Fruit fly (Drosophila melanogaster) whole organism: Measurements from ENCODE around the gene CG15021.

Source experiments
- CG8478 ChIP-seq: fragments of >200 bp; optimal IDR thresholded peaks from 2 replicates; lab custom pipeline; 2018; ENCODE audit warnings: inconsistent platforms
- EcR ChIP-seq, 2 experiments: fragments of >200 bp; optimal IDR thresholded peaks; 2 replicates each; lab custom pipeline; 2017; ENCODE audit warnings: missing biosample characterization in 2 of 2, missing genetic modification characterization in 2 of 2, missing genetic modification reagents in 2 of 2
- psq ChIP-seq: fragments of >200 bp; optimal IDR thresholded peaks from 2 replicates; lab custom pipeline; 2017
- usp ChIP-seq: fragments of >200 bp; optimal IDR thresholded peaks from 2 replicates; lab custom pipeline; 2017; ENCODE audit warnings: missing biosample characterization, missing genetic modification characterization, mixed read lengths

DNA sequence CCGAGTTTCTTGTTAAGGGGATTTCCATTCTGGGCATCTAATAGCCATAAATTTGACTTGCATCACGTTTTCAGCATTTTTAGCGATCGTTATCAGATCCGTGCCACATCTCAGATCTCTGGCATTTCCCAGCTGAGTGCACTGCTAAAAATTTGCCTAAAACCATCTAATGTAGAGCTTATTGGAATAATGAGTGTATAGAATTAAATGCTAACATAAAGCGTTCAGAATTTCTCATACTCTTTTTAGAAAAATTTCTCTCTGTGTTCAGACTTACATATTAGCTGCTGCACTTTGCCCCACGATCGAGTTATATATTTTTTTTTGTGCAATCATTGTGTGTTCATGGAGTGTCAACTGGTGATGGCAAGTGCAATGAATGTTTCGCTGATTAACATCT, 28.8 kb upstream of the CG15021 start:
- TF ChIP-seq psq (lab: Kevin White, UChicago), result no peak
- no peak for TF ChIP-seq usp (GFP tag; lab: Kevin White, UChicago)
- no peak for TF ChIP-seq CG8478 (lab: Kevin White, UChicago)
- TF ChIP-seq EcR (GFP tag; optimal IDR thresholded peaks at IDR 0.05; lab: Kevin White, UChicago), result no peak
